Worm (Caenorhabditis elegans) whole organism, L1 larva: ENCODE results near the gene irld-65.
A peak's percentile ranks its signal among the peaks of the same experiment; 100 is the strongest.

ENCODE experiments used
- C04F5.9 ChIP-seq: sonication (generic microtip); optimal IDR thresholded peaks from 2 replicates; lab custom pipeline; 2016; ENCODE audit warnings: missing genetic modification characterization, missing compliant biosample characterization
- F16B12.6 ChIP-seq: fragments of 150-350 bp; optimal IDR thresholded peaks from 2 replicates; lab custom pipeline; 2014; ENCODE audit warnings: missing biosample characterization, missing genetic modification characterization
- Y116A8C.19 ChIP-seq: sonication (generic microtip); optimal IDR thresholded peaks from 2 replicates; lab custom pipeline; 2016; ENCODE audit warnings: missing compliant biosample characterization, missing genetic modification characterization, borderline replicate concordance
- aha-1 ChIP-seq: fragments of 150-350 bp; optimal IDR thresholded peaks from 2 replicates; lab custom pipeline; 2014; ENCODE audit warnings: missing biosample characterization, missing genetic modification characterization
- aly-2 ChIP-seq: fragments of 150-350 bp; optimal IDR thresholded peaks from 2 replicates; lab custom pipeline; 2014; ENCODE audit warnings: missing biosample characterization, missing genetic modification characterization
- blmp-1 ChIP-seq: fragments of 150-350 bp; optimal IDR thresholded peaks from 2 replicates; lab custom pipeline; 2014; ENCODE audit warnings: missing biosample characterization, missing genetic modification characterization
- ceh-63 ChIP-seq: fragments of 200-800 bp; sonication (Bioruptor generic); optimal IDR thresholded peaks from 2 replicates; lab custom pipeline; 2018; ENCODE audit warnings: mild to moderate bottlenecking, missing genetic modification characterization, missing compliant biosample characterization
- ceh-8 ChIP-seq: fragments of 200-800 bp; sonication (Bioruptor generic); optimal IDR thresholded peaks from 2 replicates; lab custom pipeline; 2018; ENCODE audit warnings: mild to moderate bottlenecking, missing genetic modification characterization, moderate library complexity, missing compliant biosample characterization
- ceh-82 ChIP-seq, 3 experiments: fragments of 150-350 bp in 1 of 3; sonication (generic microtip) in 2 of 3; optimal IDR thresholded peaks; 2 replicates each; lab custom pipeline; 2014 to 2017; ENCODE audit warnings: missing biosample characterization in 3 of 3, missing genetic modification characterization in 3 of 3
- ces-1 ChIP-seq: fragments of 150-350 bp; optimal IDR thresholded peaks from 2 replicates; lab custom pipeline; 2014; ENCODE audit warnings: missing biosample characterization, missing genetic modification reagents, missing genetic modification characterization
- dpl-1 ChIP-seq, 3 experiments: fragments of 150-350 bp in 2 of 3; sonication (generic microtip) in 1 of 3; optimal IDR thresholded peaks; 2 replicates each; lab custom pipeline; 2014 to 2017; ENCODE audit warnings: missing biosample characterization in 3 of 3, missing genetic modification characterization in 3 of 3, missing genetic modification reagents in 3 of 3
- dsc-1 ChIP-seq: sonication (generic microtip); optimal IDR thresholded peaks from 2 replicates; lab custom pipeline; 2016; ENCODE audit warnings: mild to moderate bottlenecking, missing genetic modification characterization, missing compliant biosample characterization
- efl-1 ChIP-seq, 4 experiments: fragments of 150-350 bp; optimal IDR thresholded peaks in 3 of 4; peaks in 1 of 4; 1 replicate in 1 of 4; 2 replicates in 3 of 4; lab custom pipeline; 2014; ENCODE audit warnings: missing biosample characterization in 2 of 4, missing genetic modification characterization in 2 of 4, missing genetic modification reagents in 2 of 4
- efl-3 ChIP-seq: fragments of 200-800 bp; sonication (Bioruptor generic); optimal IDR thresholded peaks from 2 replicates; lab custom pipeline; 2018; ENCODE audit warnings: mild to moderate bottlenecking, missing genetic modification characterization, missing compliant biosample characterization
- egl-27 ChIP-seq, 2 experiments: fragments of 150-350 bp in 1 of 2; sonication (generic microtip); optimal IDR thresholded peaks; 3 replicates each; lab custom pipeline; 2017 to 2018; ENCODE audit warnings: missing biosample characterization in 2 of 2, missing genetic modification characterization in 2 of 2, missing genetic modification reagents in 2 of 2
- elt-3 ChIP-seq, 6 experiments: fragments of 150-350 bp in 1 of 6; sonication (generic microtip); optimal IDR thresholded peaks; 2 replicates each; lab custom pipeline; 2017 to 2018; ENCODE audit warnings: missing biosample characterization in 6 of 6, missing genetic modification characterization in 6 of 6, inconsistent platforms in 1 of 6
- ets-5 ChIP-seq: fragments of 200-800 bp; sonication (Bioruptor generic); IDR thresholded peaks from 2 replicates; pipeline ENCODE4 v1.3.6; 2022; ENCODE audit warnings: missing genetic modification characterization, missing compliant biosample characterization
- fkh-10 ChIP-seq: sonication (generic microtip); optimal IDR thresholded peaks from 2 replicates; lab custom pipeline; 2017; ENCODE audit warnings: missing biosample characterization, missing genetic modification reagents, missing genetic modification characterization
- fkh-4 ChIP-seq: sonication (generic microtip); optimal IDR thresholded peaks from 2 replicates; lab custom pipeline; 2016; ENCODE audit warnings: missing compliant biosample characterization, missing genetic modification characterization, borderline replicate concordance
- fkh-8 ChIP-seq: sonication (generic microtip); optimal IDR thresholded peaks from 2 replicates; lab custom pipeline; 2016; ENCODE audit warnings: mild to moderate bottlenecking, missing genetic modification characterization, missing compliant biosample characterization
- fos-1 ChIP-seq: fragments of 150-350 bp; optimal IDR thresholded peaks from 2 replicates; lab custom pipeline; 2014; ENCODE audit warnings: missing biosample characterization, missing genetic modification characterization
- grh-1 ChIP-seq: fragments of 200-800 bp; sonication (Bioruptor generic); IDR thresholded peaks from 2 replicates; pipeline ENCODE4 v1.3.6; 2022; ENCODE audit warnings: missing genetic modification reagents, missing genetic modification characterization, missing compliant biosample characterization
- hlh-4 ChIP-seq: sonication (generic microtip); optimal IDR thresholded peaks from 2 replicates; lab custom pipeline; 2016; ENCODE audit warnings: mild to moderate bottlenecking, missing genetic modification characterization, missing compliant biosample characterization
- hpl-2 ChIP-seq: fragments of 150-350 bp; optimal IDR thresholded peaks from 2 replicates; lab custom pipeline; 2014; ENCODE audit warnings: missing biosample characterization, missing genetic modification reagents, missing genetic modification characterization
- irx-1 ChIP-seq: sonication (generic microtip); optimal IDR thresholded peaks from 2 replicates; lab custom pipeline; 2016; ENCODE audit warnings: missing genetic modification characterization, missing compliant biosample characterization
- lin-14 ChIP-seq: fragments of 200-800 bp; sonication (Bioruptor generic); optimal IDR thresholded peaks from 2 replicates; lab custom pipeline; 2018; ENCODE audit warnings: mild to moderate bottlenecking, missing genetic modification characterization, moderate library complexity, missing compliant biosample characterization
- lin-35 ChIP-seq, 2 experiments: fragments of 150-350 bp; optimal IDR thresholded peaks; 2 replicates each; lab custom pipeline; 2014; ENCODE audit warnings: missing biosample characterization in 2 of 2, missing genetic modification characterization in 2 of 2, missing genetic modification reagents in 2 of 2
- lin-39 ChIP-seq: fragments of 150-350 bp; optimal IDR thresholded peaks from 2 replicates; lab custom pipeline; 2014; ENCODE audit warnings: missing biosample characterization, missing genetic modification reagents, missing genetic modification characterization
- lir-3 ChIP-seq: sonication (generic microtip); optimal IDR thresholded peaks from 2 replicates; lab custom pipeline; 2016; ENCODE audit warnings: mild to moderate bottlenecking, missing genetic modification characterization, moderate library complexity, missing compliant biosample characterization; ENCODE audit not compliant: poor library complexity
- mab-9 ChIP-seq: fragments of 200-800 bp; sonication (Bioruptor generic); IDR thresholded peaks from 2 replicates; pipeline ENCODE4 v1.3.6; 2022; ENCODE audit warnings: missing genetic modification reagents, missing genetic modification characterization, missing compliant biosample characterization
- mdl-1 ChIP-seq, 2 experiments: fragments of 150-350 bp; optimal IDR thresholded peaks; 2 replicates each; lab custom pipeline; 2014 to 2017; ENCODE audit warnings: missing biosample characterization in 2 of 2, missing genetic modification characterization in 2 of 2, inconsistent platforms in 1 of 2
- mef-2 ChIP-seq: fragments of 150-350 bp; optimal IDR thresholded peaks from 2 replicates; lab custom pipeline; 2014; ENCODE audit warnings: missing biosample characterization, missing genetic modification characterization
- nhr-11 ChIP-seq: fragments of 150-350 bp; optimal IDR thresholded peaks from 2 replicates; lab custom pipeline; 2014; ENCODE audit warnings: missing biosample characterization, missing genetic modification characterization
- nhr-12 ChIP-seq: sonication (generic microtip); optimal IDR thresholded peaks from 2 replicates; lab custom pipeline; 2017; ENCODE audit warnings: missing biosample characterization, missing genetic modification characterization
- nhr-20 ChIP-seq: sonication (generic microtip); optimal IDR thresholded peaks from 2 replicates; lab custom pipeline; 2016; ENCODE audit warnings: mild to moderate bottlenecking, missing genetic modification characterization, missing compliant biosample characterization
- nhr-237 ChIP-seq: fragments of 150-350 bp; optimal IDR thresholded peaks from 2 replicates; lab custom pipeline; 2014; ENCODE audit warnings: missing biosample characterization, missing genetic modification characterization
- nhr-28 ChIP-seq: fragments of 150-350 bp; optimal IDR thresholded peaks from 2 replicates; lab custom pipeline; 2014; ENCODE audit warnings: missing biosample characterization, missing genetic modification characterization
- nhr-71 ChIP-seq: sonication (generic microtip); optimal IDR thresholded peaks from 2 replicates; lab custom pipeline; 2016; ENCODE audit warnings: mild to moderate bottlenecking, missing genetic modification characterization, moderate library complexity, missing compliant biosample characterization
- nhr-76 ChIP-seq: sonication (generic microtip); optimal IDR thresholded peaks from 2 replicates; lab custom pipeline; 2017; ENCODE audit warnings: missing biosample characterization, missing genetic modification characterization
- nhr-84 ChIP-seq: sonication (generic microtip); optimal IDR thresholded peaks from 2 replicates; lab custom pipeline; 2017; ENCODE audit warnings: missing biosample characterization, missing genetic modification characterization
- nhr-85 ChIP-seq: sonication (generic microtip); peaks from one replicate; lab custom pipeline; 2016; ENCODE audit warnings: missing genetic modification characterization, inconsistent platforms, missing compliant biosample characterization
- pag-3 ChIP-seq: sonication (generic microtip); optimal IDR thresholded peaks from 2 replicates; lab custom pipeline; 2017; ENCODE audit warnings: missing genetic modification characterization, mild to moderate bottlenecking, missing compliant biosample characterization, antibody characterized with exemption, borderline replicate concordance; ENCODE audit not compliant: insufficient read depth
- rnt-1 ChIP-seq: sonication (generic microtip); optimal IDR thresholded peaks from 2 replicates; lab custom pipeline; 2016; ENCODE audit warnings: mild to moderate bottlenecking, missing genetic modification characterization, moderate library complexity, missing compliant biosample characterization
- skn-1 ChIP-seq: fragments of 150-350 bp; optimal IDR thresholded peaks from 2 replicates; lab custom pipeline; 2014; ENCODE audit warnings: missing biosample characterization, missing genetic modification characterization
- sptf-1 ChIP-seq: fragments of 150-350 bp; optimal IDR thresholded peaks from 2 replicates; lab custom pipeline; 2014; ENCODE audit warnings: missing biosample characterization, missing genetic modification characterization
- sup-37 ChIP-seq: fragments of 200-800 bp; sonication (Bioruptor generic); optimal IDR thresholded peaks from 2 replicates; lab custom pipeline; 2018; ENCODE audit warnings: mild to moderate bottlenecking, missing genetic modification characterization, missing compliant biosample characterization
- swsn-7 ChIP-seq: sonication (generic microtip); optimal IDR thresholded peaks from 2 replicates; lab custom pipeline; 2016; ENCODE audit warnings: missing genetic modification characterization, missing compliant biosample characterization
- tbx-2 ChIP-seq: sonication (generic microtip); optimal IDR thresholded peaks from 2 replicates; lab custom pipeline; 2016; ENCODE audit warnings: missing genetic modification characterization, missing compliant biosample characterization
- tlp-1 ChIP-seq: fragments of 150-350 bp; optimal IDR thresholded peaks from 2 replicates; lab custom pipeline; 2014; ENCODE audit warnings: missing biosample characterization, missing genetic modification characterization
- unc-130 ChIP-seq: fragments of 150-350 bp; optimal IDR thresholded peaks from 2 replicates; lab custom pipeline; 2017; ENCODE audit warnings: missing biosample characterization, missing genetic modification characterization, inconsistent platforms
- unc-62 ChIP-seq: fragments of 150-350 bp; optimal IDR thresholded peaks from 2 replicates; lab custom pipeline; 2014; ENCODE audit warnings: missing biosample characterization, missing genetic modification reagents, missing genetic modification characterization
- unc-86 ChIP-seq: sonication (generic microtip); optimal IDR thresholded peaks from 2 replicates; lab custom pipeline; 2016; ENCODE audit warnings: missing genetic modification characterization, missing compliant biosample characterization

irld-65 gene

DNA sequence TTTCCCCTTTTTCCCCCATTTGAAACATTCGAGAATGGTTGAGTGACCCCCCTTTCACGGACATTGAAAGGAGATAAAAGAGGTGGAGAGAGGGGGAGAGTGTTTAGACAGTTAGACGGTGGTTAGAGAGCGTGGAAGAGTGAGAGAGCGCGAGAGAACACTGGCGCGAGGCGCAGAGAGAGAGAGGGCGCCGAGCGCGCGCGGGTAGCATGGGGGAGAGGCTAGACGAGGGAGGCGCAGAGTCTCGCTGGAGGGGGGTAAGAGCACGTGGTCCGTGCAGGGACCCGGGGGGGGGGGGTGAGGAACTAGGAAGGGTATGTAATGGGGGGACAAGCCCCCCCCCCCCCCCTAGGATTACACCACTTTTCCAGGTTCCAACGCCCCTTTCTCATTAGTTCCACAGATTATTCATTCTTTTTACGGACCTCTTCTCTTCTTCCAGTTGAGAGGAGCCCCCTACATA is 36.2 kb upstream of the irld-65 start (continued):
- TF ChIP-seq dpl-1 (GFP tag; optimal IDR thresholded peaks at IDR 0.05; lab: Kevin White, UChicago) (peak; percentile 73 to 77 (median 75)), lin-35 (GFP tag; optimal IDR thresholded peaks at IDR 0.05; lab: Kevin White, UChicago) (peak; percentile 69 to 91), nhr-71 (tag; lab: Kevin White, UChicago) (peak; percentile 99), dsc-1 (tag; lab: Kevin White, UChicago) (peak; percentile 85), elt-3 (tag; optimal IDR thresholded peaks at IDR 0.05; lab: Kevin White, UChicago) (peak in 3 of 6 experiments; percentile 73 to 95 (median 93)), C04F5.9 (tag; lab: Kevin White, UChicago) (peak; percentile 72), fkh-10 (peak; percentile 92), egl-27 (tag; optimal IDR thresholded peaks at IDR 0.05; lab: Kevin White, UChicago) (peak; percentile 89), nhr-28 (no peak), unc-86 (tag; lab: Kevin White, UChicago) (peak; percentile 98), tbx-2 (peak; percentile 98), hpl-2 (GFP tag; lab: Kevin White, UChicago) (peak; percentile 88), nhr-20 (tag; lab: Kevin White, UChicago) (peak; percentile 94), ceh-8 (GFP tag; lab: Kevin White, UChicago) (peak; percentile 100), nhr-76 (peak; percentile 56), lir-3 (tag; lab: Kevin White, UChicago) (peak; percentile 79), pag-3 (no peak), mef-2 (peak; percentile 91), unc-62 (GFP tag; lab: Kevin White, UChicago) (peak; percentile 87), nhr-12 (tag; lab: Kevin White, UChicago) (peak; percentile 46), nhr-11 (tag; lab: Kevin White, UChicago) (peak; percentile 90), efl-1 (optimal IDR thresholded peaks at IDR 0.05; lab: Kevin White, UChicago) (peak; percentile 91 to 98), efl-1 (GFP tag; optimal IDR thresholded peaks at IDR 0.05 in 1 of 2; lab: Kevin White, UChicago) (peak; percentile 68 to 97), lin-14 (peak; percentile 100), aly-2 (tag; lab: Kevin White, UChicago) (no peak), aha-1 (peak; percentile 78), mab-9 (GFP tag; lab: Robert Waterston, UW) (peak; percentile 99), fos-1 (peak; percentile 90), ces-1 (GFP tag; lab: Kevin White, UChicago) (no peak), ceh-82 (tag; optimal IDR thresholded peaks at IDR 0.05; lab: Kevin White, UChicago) (peak; percentile 75 to 96 (median 94)), F16B12.6 (tag; lab: Kevin White, UChicago) (peak; percentile 38), nhr-237 (tag; lab: Kevin White, UChicago) (peak; percentile 89), fkh-4 (tag; lab: Kevin White, UChicago) (peak; percentile 42), nhr-85 (tag; lab: Kevin White, UChicago) (peak; percentile 100), sptf-1 (no peak), blmp-1 (tag; lab: Kevin White, UChicago) (peak; percentile 93), ets-5 (GFP tag; lab: Robert Waterston, UW) (peak; percentile 87; the same call in 1 of the 2 replicates), irx-1 (tag; lab: Kevin White, UChicago) (peak; percentile 93), fkh-8 (tag; lab: Kevin White, UChicago) (peak; percentile 97), lin-39 (tag; lab: Kevin White, UChicago) (peak; percentile 89), skn-1 (peak; percentile 93), swsn-7 (tag; lab: Kevin White, UChicago) (peak; percentile 98), tlp-1 (tag; lab: Kevin White, UChicago) (no peak), efl-3 (GFP tag; lab: Kevin White, UChicago) (peak; percentile 85), mdl-1 (tag; optimal IDR thresholded peaks at IDR 0.05; lab: Kevin White, UChicago) (peak; percentile 89 to 99), hlh-4 (tag; lab: Kevin White, UChicago) (no peak), nhr-84 (tag; lab: Kevin White, UChicago) (peak; percentile 63), Y116A8C.19 (tag; lab: Kevin White, UChicago) (no peak), grh-1 (GFP tag; lab: Robert Waterston, UW) (peak; percentile 100), rnt-1 (peak; percentile 93), ceh-63 (peak; percentile 45), sup-37 (GFP tag; lab: Kevin White, UChicago) (peak; percentile 93), unc-130 (tag; lab: Kevin White, UChicago) (peak; percentile 71)
